Worm (Caenorhabditis elegans): ENCODE measurements around the gene nhr-235.

- TF ChIP-seq B0310.2 (tag; optimal IDR thresholded peaks at IDR 0.05) (no peak), ama-1 (optimal IDR thresholded peaks at IDR 0.05) (no peak), hnd-1 (tag; optimal IDR thresholded peaks at IDR 0.05) (no peak), hmg-4 (GFP tag; optimal IDR thresholded peaks at IDR 0.05) (no peak), F13C5.2 (tag; optimal IDR thresholded peaks at IDR 0.05) (no peak), hmbx-1 (tag; optimal IDR thresholded peaks at IDR 0.05) (no peak), ceh-13 (GFP tag; optimal IDR thresholded peaks at IDR 0.05) (no peak)
These were observed 28.3 kb upstream of the nhr-235 start, which contains the start of gene nspe-4 for ce11 chrII:12612218-12612617.

Measured in whole organism, early embryonic.